Worm (Caenorhabditis elegans) whole organism, L1 larva: ENCODE measurements around the gene clec-227.
A peak's percentile ranks its signal among the peaks of the same experiment; 100 is the strongest.

Experiments
- aha-1 ChIP-seq: fragments of 150-350 bp; optimal IDR thresholded peaks from 2 replicates; lab custom pipeline; 2014; ENCODE audit warnings: missing biosample characterization, missing genetic modification characterization
- aly-2 ChIP-seq: fragments of 150-350 bp; optimal IDR thresholded peaks from 2 replicates; lab custom pipeline; 2014; ENCODE audit warnings: missing biosample characterization, missing genetic modification characterization
- blmp-1 ChIP-seq: fragments of 150-350 bp; optimal IDR thresholded peaks from 2 replicates; lab custom pipeline; 2014; ENCODE audit warnings: missing biosample characterization, missing genetic modification characterization
- fos-1 ChIP-seq: fragments of 150-350 bp; optimal IDR thresholded peaks from 2 replicates; lab custom pipeline; 2014; ENCODE audit warnings: missing biosample characterization, missing genetic modification characterization
- lin-39 ChIP-seq: fragments of 150-350 bp; optimal IDR thresholded peaks from 2 replicates; lab custom pipeline; 2014; ENCODE audit warnings: missing biosample characterization, missing genetic modification reagents, missing genetic modification characterization
- pax-3 ChIP-seq: fragments of 200-800 bp; sonication (Bioruptor generic); optimal IDR thresholded peaks from 2 replicates; lab custom pipeline; 2018; ENCODE audit warnings: mild to moderate bottlenecking, missing genetic modification characterization, moderate library complexity, missing compliant biosample characterization
- vab-15 ChIP-seq: sonication (generic microtip); optimal IDR thresholded peaks from 2 replicates; lab custom pipeline; 2017; ENCODE audit warnings: missing genotype, mild to moderate bottlenecking, missing genetic modification characterization, missing compliant biosample characterization
- ztf-11 ChIP-seq, 2 experiments: sonication (generic microtip); optimal IDR thresholded peaks; 2 replicates each; lab custom pipeline; 2016 to 2017; ENCODE audit warnings: missing genetic modification characterization in 2 of 2, missing biosample characterization in 1 of 2, missing compliant biosample characterization in 1 of 2

DNA sequence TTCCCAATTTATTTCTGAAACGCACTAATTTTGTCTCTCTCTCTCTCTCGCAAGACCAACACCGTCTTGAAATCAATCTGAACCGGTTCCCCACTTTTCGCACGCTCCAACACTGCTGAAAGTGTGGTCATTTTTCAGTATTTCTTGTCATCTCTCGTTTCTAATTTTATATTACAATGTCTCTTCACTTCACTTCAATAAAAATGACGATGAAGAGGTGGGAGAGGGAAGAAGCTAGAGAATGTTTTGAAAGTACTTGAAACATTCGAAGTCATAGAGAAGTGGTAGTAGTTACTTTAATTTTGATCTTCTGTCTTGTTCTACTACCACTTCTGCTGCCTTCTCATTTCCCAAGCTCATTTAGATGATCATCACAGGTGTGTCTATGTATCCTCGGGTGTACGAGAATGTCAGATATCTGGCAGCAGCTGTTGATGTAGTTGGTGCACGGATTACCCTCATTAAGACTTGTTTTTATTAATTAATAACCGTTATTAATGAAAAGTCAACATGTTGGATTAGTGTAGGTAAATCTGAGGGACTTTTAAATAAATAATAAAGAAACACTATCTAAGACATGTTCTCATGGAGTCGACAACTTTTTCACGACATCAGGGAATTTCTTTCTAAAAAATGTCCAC, 34.1 kb upstream of the clec-227 start:
- TF ChIP-seq blmp-1 (tag; lab: Kevin White, UChicago): no peak
- TF ChIP-seq ztf-11 (tag; optimal IDR thresholded peaks at IDR 0.05; lab: Kevin White, UChicago): peak in 1 of 2 experiments; percentile 43
- no peak for TF ChIP-seq lin-39 (tag; lab: Kevin White, UChicago)
- no peak for TF ChIP-seq aly-2
- no peak for TF ChIP-seq fos-1 (tag; lab: Kevin White, UChicago)
- TF ChIP-seq pax-3: no peak
- TF ChIP-seq vab-15: no peak
- no peak for TF ChIP-seq aha-1
